Worm (Caenorhabditis elegans) whole organism, L1 larva: ENCODE measurements around the gene ttr-37.
A peak's percentile ranks its signal among the peaks of the same experiment; 100 is the strongest.

Experiments used
- C04F5.9 ChIP-seq: sonication (generic microtip); optimal IDR thresholded peaks from 2 replicates; lab custom pipeline; 2016; ENCODE audit warnings: missing genetic modification characterization, missing compliant biosample characterization
- C16A3.4 ChIP-seq: fragments of 150-350 bp; optimal IDR thresholded peaks from 2 replicates; lab custom pipeline; 2014; ENCODE audit warnings: missing biosample characterization, missing genetic modification characterization
- F16B12.6 ChIP-seq: fragments of 150-350 bp; optimal IDR thresholded peaks from 2 replicates; lab custom pipeline; 2014; ENCODE audit warnings: missing biosample characterization, missing genetic modification characterization
- Y116A8C.19 ChIP-seq: sonication (generic microtip); optimal IDR thresholded peaks from 2 replicates; lab custom pipeline; 2016; ENCODE audit warnings: missing compliant biosample characterization, missing genetic modification characterization, borderline replicate concordance
- aly-2 ChIP-seq: fragments of 150-350 bp; optimal IDR thresholded peaks from 2 replicates; lab custom pipeline; 2014; ENCODE audit warnings: missing biosample characterization, missing genetic modification characterization
- ceh-8 ChIP-seq: fragments of 200-800 bp; sonication (Bioruptor generic); optimal IDR thresholded peaks from 2 replicates; lab custom pipeline; 2018; ENCODE audit warnings: mild to moderate bottlenecking, missing genetic modification characterization, moderate library complexity, missing compliant biosample characterization
- ceh-88 ChIP-seq: fragments of 200-800 bp; sonication (Bioruptor generic); IDR thresholded peaks from 2 replicates; pipeline ENCODE4 v1.3.6; 2022; ENCODE audit warnings: missing genetic modification characterization, missing compliant biosample characterization
- ceh-90 ChIP-seq: sonication (generic microtip); optimal IDR thresholded peaks from 2 replicates; lab custom pipeline; 2016; ENCODE audit warnings: missing genetic modification characterization, missing compliant biosample characterization
- dsc-1 ChIP-seq: sonication (generic microtip); optimal IDR thresholded peaks from 2 replicates; lab custom pipeline; 2016; ENCODE audit warnings: mild to moderate bottlenecking, missing genetic modification characterization, missing compliant biosample characterization
- efl-1 ChIP-seq, 4 experiments: fragments of 150-350 bp; optimal IDR thresholded peaks in 3 of 4; peaks in 1 of 4; 1 replicate in 1 of 4; 2 replicates in 3 of 4; lab custom pipeline; 2014; ENCODE audit warnings: missing biosample characterization in 2 of 4, missing genetic modification characterization in 2 of 4, missing genetic modification reagents in 2 of 4
- efl-3 ChIP-seq: fragments of 200-800 bp; sonication (Bioruptor generic); optimal IDR thresholded peaks from 2 replicates; lab custom pipeline; 2018; ENCODE audit warnings: mild to moderate bottlenecking, missing genetic modification characterization, missing compliant biosample characterization
- egl-13 ChIP-seq: sonication (generic microtip); optimal IDR thresholded peaks from 2 replicates; lab custom pipeline; 2016; ENCODE audit warnings: missing genotype, missing genetic modification reagents, missing genetic modification characterization, missing compliant biosample characterization
- egl-27 ChIP-seq, 2 experiments: fragments of 150-350 bp in 1 of 2; sonication (generic microtip); optimal IDR thresholded peaks; 3 replicates each; lab custom pipeline; 2017 to 2018; ENCODE audit warnings: missing biosample characterization in 2 of 2, missing genetic modification characterization in 2 of 2, missing genetic modification reagents in 2 of 2
- elt-2 ChIP-seq: sonication (generic microtip); optimal IDR thresholded peaks from 2 replicates; lab custom pipeline; 2016; ENCODE audit warnings: missing genetic modification characterization, mild to moderate bottlenecking, inconsistent platforms, missing compliant biosample characterization, missing genetic modification reagents
- ets-5 ChIP-seq: fragments of 200-800 bp; sonication (Bioruptor generic); IDR thresholded peaks from 2 replicates; pipeline ENCODE4 v1.3.6; 2022; ENCODE audit warnings: missing genetic modification characterization, missing compliant biosample characterization
- fkh-10 ChIP-seq: sonication (generic microtip); optimal IDR thresholded peaks from 2 replicates; lab custom pipeline; 2017; ENCODE audit warnings: missing biosample characterization, missing genetic modification reagents, missing genetic modification characterization
- fkh-4 ChIP-seq: sonication (generic microtip); optimal IDR thresholded peaks from 2 replicates; lab custom pipeline; 2016; ENCODE audit warnings: missing compliant biosample characterization, missing genetic modification characterization, borderline replicate concordance
- fos-1 ChIP-seq: fragments of 150-350 bp; optimal IDR thresholded peaks from 2 replicates; lab custom pipeline; 2014; ENCODE audit warnings: missing biosample characterization, missing genetic modification characterization
- grh-1 ChIP-seq: fragments of 200-800 bp; sonication (Bioruptor generic); IDR thresholded peaks from 2 replicates; pipeline ENCODE4 v1.3.6; 2022; ENCODE audit warnings: missing genetic modification reagents, missing genetic modification characterization, missing compliant biosample characterization
- isw-1 ChIP-seq: fragments of 200-800 bp; sonication (Bioruptor generic); IDR thresholded peaks from 2 replicates; pipeline ENCODE4 v1.3.6; 2022; ENCODE audit warnings: missing genetic modification characterization, missing compliant biosample characterization
- lin-13 ChIP-seq: fragments of 150-350 bp; optimal IDR thresholded peaks from 2 replicates; lab custom pipeline; 2014; ENCODE audit warnings: missing biosample characterization, missing genetic modification reagents, missing genetic modification characterization
- lin-15B ChIP-seq: fragments of 150-350 bp; sonication (generic microtip); optimal IDR thresholded peaks from 3 replicates; lab custom pipeline; 2014; ENCODE audit warnings: missing biosample characterization, missing genetic modification characterization
- lin-39 ChIP-seq: fragments of 150-350 bp; optimal IDR thresholded peaks from 2 replicates; lab custom pipeline; 2014; ENCODE audit warnings: missing biosample characterization, missing genetic modification reagents, missing genetic modification characterization
- lsy-2 ChIP-seq, 2 experiments: fragments of 150-350 bp; optimal IDR thresholded peaks; 2 replicates each; lab custom pipeline; 2014; ENCODE audit warnings: missing biosample characterization in 2 of 2, missing genetic modification characterization in 2 of 2
- mab-9 ChIP-seq: fragments of 200-800 bp; sonication (Bioruptor generic); IDR thresholded peaks from 2 replicates; pipeline ENCODE4 v1.3.6; 2022; ENCODE audit warnings: missing genetic modification reagents, missing genetic modification characterization, missing compliant biosample characterization
- nhr-11 ChIP-seq: fragments of 150-350 bp; optimal IDR thresholded peaks from 2 replicates; lab custom pipeline; 2014; ENCODE audit warnings: missing biosample characterization, missing genetic modification characterization
- nhr-12 ChIP-seq: sonication (generic microtip); optimal IDR thresholded peaks from 2 replicates; lab custom pipeline; 2017; ENCODE audit warnings: missing biosample characterization, missing genetic modification characterization
- nhr-20 ChIP-seq: sonication (generic microtip); optimal IDR thresholded peaks from 2 replicates; lab custom pipeline; 2016; ENCODE audit warnings: mild to moderate bottlenecking, missing genetic modification characterization, missing compliant biosample characterization
- nhr-28 ChIP-seq: fragments of 150-350 bp; optimal IDR thresholded peaks from 2 replicates; lab custom pipeline; 2014; ENCODE audit warnings: missing biosample characterization, missing genetic modification characterization
- nhr-47 ChIP-seq: sonication (generic microtip); optimal IDR thresholded peaks from 2 replicates; lab custom pipeline; 2016; ENCODE audit warnings: mild to moderate bottlenecking, missing genetic modification characterization, moderate library complexity, missing compliant biosample characterization
- nhr-76 ChIP-seq: sonication (generic microtip); optimal IDR thresholded peaks from 2 replicates; lab custom pipeline; 2017; ENCODE audit warnings: missing biosample characterization, missing genetic modification characterization
- nhr-90 ChIP-seq: sonication (generic microtip); optimal IDR thresholded peaks from 2 replicates; lab custom pipeline; 2016; ENCODE audit warnings: mild to moderate bottlenecking, missing genetic modification characterization, missing compliant biosample characterization; ENCODE audit not compliant: poor library complexity
- pax-3 ChIP-seq: fragments of 200-800 bp; sonication (Bioruptor generic); optimal IDR thresholded peaks from 2 replicates; lab custom pipeline; 2018; ENCODE audit warnings: mild to moderate bottlenecking, missing genetic modification characterization, moderate library complexity, missing compliant biosample characterization
- rnt-1 ChIP-seq: sonication (generic microtip); optimal IDR thresholded peaks from 2 replicates; lab custom pipeline; 2016; ENCODE audit warnings: mild to moderate bottlenecking, missing genetic modification characterization, moderate library complexity, missing compliant biosample characterization
- snu-23 ChIP-seq: sonication (generic microtip); optimal IDR thresholded peaks from 2 replicates; lab custom pipeline; 2016; ENCODE audit warnings: missing genetic modification characterization, missing compliant biosample characterization
- sptf-1 ChIP-seq: fragments of 150-350 bp; optimal IDR thresholded peaks from 2 replicates; lab custom pipeline; 2014; ENCODE audit warnings: missing biosample characterization, missing genetic modification characterization
- sup-37 ChIP-seq: fragments of 200-800 bp; sonication (Bioruptor generic); optimal IDR thresholded peaks from 2 replicates; lab custom pipeline; 2018; ENCODE audit warnings: mild to moderate bottlenecking, missing genetic modification characterization, missing compliant biosample characterization
- tlp-1 ChIP-seq: fragments of 150-350 bp; optimal IDR thresholded peaks from 2 replicates; lab custom pipeline; 2014; ENCODE audit warnings: missing biosample characterization, missing genetic modification characterization
- unc-30 ChIP-seq: sonication (generic microtip); optimal IDR thresholded peaks from 2 replicates; lab custom pipeline; 2017; ENCODE audit warnings: missing biosample characterization, missing genetic modification characterization
- unc-62 ChIP-seq: fragments of 150-350 bp; optimal IDR thresholded peaks from 2 replicates; lab custom pipeline; 2014; ENCODE audit warnings: missing biosample characterization, missing genetic modification reagents, missing genetic modification characterization
- unc-86 ChIP-seq: sonication (generic microtip); optimal IDR thresholded peaks from 2 replicates; lab custom pipeline; 2016; ENCODE audit warnings: missing genetic modification characterization, missing compliant biosample characterization
- unc-98 ChIP-seq: fragments of 200-800 bp; sonication (Bioruptor generic); IDR thresholded peaks from 2 replicates; pipeline ENCODE4 v1.3.6; 2022; ENCODE audit warnings: missing genetic modification characterization, missing compliant biosample characterization
- xbp-1 ChIP-seq: sonication (generic microtip); optimal IDR thresholded peaks from 2 replicates; lab custom pipeline; 2016; ENCODE audit warnings: missing genetic modification characterization, missing compliant biosample characterization
- zag-1 ChIP-seq: fragments of 150-350 bp; optimal IDR thresholded peaks from 2 replicates; lab custom pipeline; 2014; ENCODE audit warnings: missing biosample characterization, missing genetic modification characterization
- ztf-4 ChIP-seq: fragments of 150-350 bp; optimal IDR thresholded peaks from 2 replicates; lab custom pipeline; 2014; ENCODE audit warnings: missing biosample characterization, missing genetic modification characterization

Gene ttr-37

DNA sequence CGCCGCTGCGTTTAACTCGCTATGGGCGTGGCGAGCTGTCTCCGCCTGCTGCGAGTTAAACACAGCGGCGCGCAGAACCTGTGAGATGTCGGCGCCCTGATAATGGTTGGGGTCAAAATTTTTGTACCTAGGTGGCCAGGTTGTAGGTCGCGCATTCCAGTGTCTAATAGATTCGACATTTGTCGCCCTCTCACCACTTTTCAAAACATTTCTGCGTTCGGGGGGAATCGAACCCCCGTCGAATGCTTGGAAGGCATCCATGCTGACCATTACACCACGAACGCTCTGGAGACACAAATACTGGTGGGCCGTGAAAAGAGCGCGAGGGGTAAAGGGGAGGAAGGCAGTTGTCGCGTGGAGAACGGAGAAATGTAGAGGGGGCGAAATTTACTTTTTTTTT is 42.4 kb upstream of the ttr-37 start (continued):
- TF ChIP-seq C04F5.9 (tag; lab: Kevin White, UChicago) = no peak
- TF ChIP-seq dsc-1 (tag; lab: Kevin White, UChicago) = peak; percentile 67
- TF ChIP-seq C16A3.4 (tag; lab: Kevin White, UChicago) = peak; percentile 9
- TF ChIP-seq lin-15B (tag; lab: Kevin White, UChicago) = no peak
- no peak for TF ChIP-seq ztf-4 (tag; lab: Kevin White, UChicago)
- TF ChIP-seq sptf-1 (tag; lab: Kevin White, UChicago) = no peak
- TF ChIP-seq lin-39 (tag; lab: Kevin White, UChicago) = no peak
- TF ChIP-seq egl-13 (tag; lab: Kevin White, UChicago) = no peak
- peak; percentile 72 for TF ChIP-seq fkh-10 (GFP tag; lab: Kevin White, UChicago)
- no peak for TF ChIP-seq zag-1 (tag; lab: Kevin White, UChicago)
- peak; percentile 41 for TF ChIP-seq grh-1 (GFP tag; lab: Robert Waterston, UW)
- TF ChIP-seq pax-3 (tag; lab: Kevin White, UChicago) = no peak
- TF ChIP-seq efl-3 (GFP tag; lab: Kevin White, UChicago) = no peak
- TF ChIP-seq lin-13 = no peak
- no peak for TF ChIP-seq tlp-1 (tag; lab: Kevin White, UChicago)
- no peak for TF ChIP-seq Y116A8C.19 (tag; lab: Kevin White, UChicago)
- no peak for TF ChIP-seq nhr-11 (tag; lab: Kevin White, UChicago)
- peak; percentile 17 for TF ChIP-seq unc-86 (tag; lab: Kevin White, UChicago)
- peak; percentile 36 for TF ChIP-seq fos-1 (tag; lab: Kevin White, UChicago)
- peak; percentile 76 for TF ChIP-seq nhr-47 (tag; lab: Kevin White, UChicago)
- TF ChIP-seq unc-62 (GFP tag; lab: Kevin White, UChicago) = no peak
- TF ChIP-seq isw-1 (GFP tag; lab: Robert Waterston, UW) = no peak
- TF ChIP-seq ceh-90 = no peak
- TF ChIP-seq F16B12.6 (tag; lab: Kevin White, UChicago) = no peak
- TF ChIP-seq aly-2 = no peak
- TF ChIP-seq efl-1 (optimal IDR thresholded peaks at IDR 0.05; lab: Kevin White, UChicago) = peak; percentile 9 to 24
- TF ChIP-seq efl-1 (GFP tag; optimal IDR thresholded peaks at IDR 0.05 in 1 of 2; lab: Kevin White, UChicago) = peak in 1 of 2 experiments; percentile 63
- no peak for TF ChIP-seq sup-37 (GFP tag; lab: Kevin White, UChicago)
- TF ChIP-seq unc-30 (tag; lab: Kevin White, UChicago) = no peak
- TF ChIP-seq rnt-1 (tag; lab: Kevin White, UChicago) = peak; percentile 76
- no peak for TF ChIP-seq nhr-12 (tag; lab: Kevin White, UChicago)
- peak; percentile 34 for TF ChIP-seq nhr-20 (tag; lab: Kevin White, UChicago)
- TF ChIP-seq nhr-28 = no peak

DNA sequence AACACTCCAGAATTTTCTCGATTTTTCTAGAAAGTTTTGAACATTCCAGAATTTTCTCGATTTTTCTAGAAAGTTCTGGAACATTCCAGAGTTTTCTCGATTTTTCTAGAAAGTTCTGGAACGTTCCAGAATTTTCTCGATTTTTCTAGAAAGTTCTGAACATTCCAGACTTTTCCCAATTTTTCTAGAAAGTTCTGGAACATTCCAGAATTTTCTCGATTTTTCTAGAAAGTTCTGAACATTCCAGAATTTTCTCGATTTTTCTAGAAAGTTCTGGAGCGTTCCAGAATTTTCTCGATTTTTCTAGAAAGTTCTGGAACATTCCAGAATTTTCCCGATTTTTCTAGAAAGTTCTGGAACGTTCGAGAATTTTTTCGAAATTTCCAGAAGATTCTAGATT is 38.1 kb upstream of the ttr-37 start:
- TF ChIP-seq unc-98 (0 out of 2 replicates have a peak, but pooled peaks have one; percentile 45), mab-9 (GFP tag; lab: Robert Waterston, UW) (0 out of 2 replicates have a peak, but pooled peaks have one; percentile 14)

DNA sequence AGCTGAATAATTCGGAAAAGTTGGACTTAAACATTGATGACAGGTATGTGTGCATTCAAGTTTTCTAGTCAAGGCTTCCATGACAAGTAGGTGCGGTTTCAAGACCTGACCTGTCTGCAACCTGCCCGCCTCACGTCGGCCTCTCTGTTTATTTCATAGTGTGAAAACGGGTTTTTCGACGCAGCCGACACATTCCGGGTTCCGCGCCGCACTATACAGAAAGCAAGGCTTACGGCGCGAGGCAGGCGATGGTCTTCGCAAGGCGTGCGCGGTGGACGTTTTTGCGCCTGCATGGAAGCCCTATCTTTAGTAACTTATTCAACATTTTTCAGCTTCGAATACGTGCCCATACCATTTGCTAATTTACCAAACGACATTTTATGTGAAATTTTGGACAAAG is 35.5 kb upstream of the ttr-37 start:
- no peak for TF ChIP-seq egl-27 (tag; optimal IDR thresholded peaks at IDR 0.05; lab: Kevin White, UChicago)
- no peak for TF ChIP-seq fkh-4 (tag; lab: Kevin White, UChicago)
- TF ChIP-seq tlp-1 (tag; lab: Kevin White, UChicago) = no peak
- no peak for TF ChIP-seq efl-3 (GFP tag; lab: Kevin White, UChicago)
- TF ChIP-seq ceh-88 (GFP tag; lab: Robert Waterston, UW) = no peak
- no peak for TF ChIP-seq elt-2 (tag; lab: Kevin White, UChicago)
- TF ChIP-seq lsy-2 (tag; optimal IDR thresholded peaks at IDR 0.05; lab: Kevin White, UChicago) = no peak
- no peak for TF ChIP-seq nhr-90 (tag; lab: Kevin White, UChicago)
- TF ChIP-seq xbp-1 = no peak
- no peak for TF ChIP-seq ceh-90
- TF ChIP-seq ceh-8 (GFP tag; lab: Kevin White, UChicago) = no peak
- no peak for TF ChIP-seq isw-1 (GFP tag; lab: Robert Waterston, UW)
- TF ChIP-seq snu-23 (GFP tag; lab: Kevin White, UChicago) = no peak
- no peak for TF ChIP-seq ets-5 (GFP tag; lab: Robert Waterston, UW)
- no peak for TF ChIP-seq lin-39 (tag; lab: Kevin White, UChicago)
- no peak for TF ChIP-seq nhr-76
- TF ChIP-seq fos-1 (tag; lab: Kevin White, UChicago) = no peak
